Worm (Caenorhabditis elegans): Measurements from ENCODE around the gene inft-2.

The inft-2 gene

ce11 chrV:13009843-13010242 lies 7.7 kb downstream of the inft-2 start (continued):
- TF ChIP-seq pag-3 (tag; optimal IDR thresholded peaks at IDR 0.05; ENCODE audit: borderline replicate concordance, insufficient read depth) (no peak), grh-1 (GFP tag; IDR thresholded peaks at IDR 0.05) (no peak), irx-1 (tag; optimal IDR thresholded peaks at IDR 0.05) (no peak), unc-62 (GFP tag; optimal IDR thresholded peaks at IDR 0.05) (no peak), lsy-2 (tag; optimal IDR thresholded peaks at IDR 0.05) (peak; percentile 0 to 37), egl-13 (tag; optimal IDR thresholded peaks at IDR 0.05) (no peak), aly-2 (tag; optimal IDR thresholded peaks at IDR 0.05) (no peak), skn-1 (tag; optimal IDR thresholded peaks at IDR 0.05) (no peak), zag-1 (tag; optimal IDR thresholded peaks at IDR 0.05) (no peak), unc-86 (tag; optimal IDR thresholded peaks at IDR 0.05) (no peak), lin-15B (tag; optimal IDR thresholded peaks at IDR 0.05) (no peak), nhr-90 (tag; optimal IDR thresholded peaks at IDR 0.05; ENCODE audit: poor library complexity) (no peak), nhr-85 (tag) (peak; percentile 52), tbx-2 (tag; optimal IDR thresholded peaks at IDR 0.05) (peak; percentile 22), sup-37 (GFP tag; optimal IDR thresholded peaks at IDR 0.05) (no peak), lin-39 (tag; optimal IDR thresholded peaks at IDR 0.05) (no peak), rnt-1 (tag; optimal IDR thresholded peaks at IDR 0.05) (peak; percentile 22), nhr-71 (tag; optimal IDR thresholded peaks at IDR 0.05) (peak; percentile 61), swsn-7 (tag; optimal IDR thresholded peaks at IDR 0.05) (peak; percentile 31), Y116A8C.19 (tag; optimal IDR thresholded peaks at IDR 0.05; ENCODE audit: borderline replicate concordance) (no peak), mab-9 (GFP tag; IDR thresholded peaks at IDR 0.05) (no peak), ama-1 (optimal IDR thresholded peaks at IDR 0.05) (no peak), pax-3 (tag; optimal IDR thresholded peaks at IDR 0.05) (no peak), fkh-8 (tag; optimal IDR thresholded peaks at IDR 0.05) (no peak), ets-5 (GFP tag; IDR thresholded peaks at IDR 0.05) (no peak), tlp-1 (tag; optimal IDR thresholded peaks at IDR 0.05) (no peak), nhr-84 (tag; optimal IDR thresholded peaks at IDR 0.05) (no peak), ces-1 (GFP tag; optimal IDR thresholded peaks at IDR 0.05) (no peak), elt-3 (tag; optimal IDR thresholded peaks at IDR 0.05) (no peak), lir-3 (tag; optimal IDR thresholded peaks at IDR 0.05; ENCODE audit: poor library complexity) (no peak), sptf-1 (tag; optimal IDR thresholded peaks at IDR 0.05) (no peak), nhr-19 (GFP tag; conservative IDR thresholded peaks at IDR 0.05) (no peak), sox-4 (tag; optimal IDR thresholded peaks at IDR 0.05) (no peak), lin-35 (GFP tag; optimal IDR thresholded peaks at IDR 0.05) (peak in 1 of 2 experiments; percentile 19), dpl-1 (GFP tag; optimal IDR thresholded peaks at IDR 0.05) (peak in 2 of 3 experiments; percentile 8 to 14), alr-1 (tag; optimal IDR thresholded peaks at IDR 0.05; ENCODE audit: borderline replicate concordance) (no peak), dsc-1 (tag; optimal IDR thresholded peaks at IDR 0.05) (peak; percentile 2), F16B12.6 (tag; optimal IDR thresholded peaks at IDR 0.05) (no peak), snu-23 (GFP tag; optimal IDR thresholded peaks at IDR 0.05) (peak; percentile 59)

ce11 chrV:13011904-13012303 lies 9.8 kb downstream of the inft-2 start:
- peak in 1 of 2 experiments; percentile 21 for TF ChIP-seq lin-35 (GFP tag; optimal IDR thresholded peaks at IDR 0.05)
- TF ChIP-seq C34B4.2 (tag; optimal IDR thresholded peaks at IDR 0.05) = no peak
- peak; percentile 18 for TF ChIP-seq nhr-20 (tag; optimal IDR thresholded peaks at IDR 0.05)
- TF ChIP-seq nhr-71 (tag; optimal IDR thresholded peaks at IDR 0.05) = peak; percentile 5
- TF ChIP-seq lir-3 (tag; optimal IDR thresholded peaks at IDR 0.05; ENCODE audit: poor library complexity) = no peak
- TF ChIP-seq irx-1 (tag; optimal IDR thresholded peaks at IDR 0.05) = no peak
- TF ChIP-seq elt-2 (tag; optimal IDR thresholded peaks at IDR 0.05) = peak; percentile 93

All from whole organism, L1 larva.